Worm (Caenorhabditis elegans) whole organism, late embryonic: Measurements from ENCODE around the gene F49E11.2.

ENCODE experiments used
- nhr-11 ChIP-seq: fragments of 150-350 bp; optimal IDR thresholded peaks from 2 replicates; lab custom pipeline; 2014; ENCODE audit warnings: missing biosample characterization, missing genetic modification characterization
- pha-2 ChIP-seq: sonication (generic microtip); optimal IDR thresholded peaks from 2 replicates; lab custom pipeline; 2017; ENCODE audit warnings: mild to moderate bottlenecking, missing genetic modification characterization, missing compliant biosample characterization
- pros-1 ChIP-seq: fragments of 150-350 bp; optimal IDR thresholded peaks from 2 replicates; lab custom pipeline; 2014; ENCODE audit warnings: missing biosample characterization, missing genetic modification reagents, missing genetic modification characterization
- tbx-7 ChIP-seq: sonication (generic microtip); optimal IDR thresholded peaks from 2 replicates; lab custom pipeline; 2016; ENCODE audit warnings: missing genotype, missing genetic modification characterization, missing compliant biosample characterization

DNA sequence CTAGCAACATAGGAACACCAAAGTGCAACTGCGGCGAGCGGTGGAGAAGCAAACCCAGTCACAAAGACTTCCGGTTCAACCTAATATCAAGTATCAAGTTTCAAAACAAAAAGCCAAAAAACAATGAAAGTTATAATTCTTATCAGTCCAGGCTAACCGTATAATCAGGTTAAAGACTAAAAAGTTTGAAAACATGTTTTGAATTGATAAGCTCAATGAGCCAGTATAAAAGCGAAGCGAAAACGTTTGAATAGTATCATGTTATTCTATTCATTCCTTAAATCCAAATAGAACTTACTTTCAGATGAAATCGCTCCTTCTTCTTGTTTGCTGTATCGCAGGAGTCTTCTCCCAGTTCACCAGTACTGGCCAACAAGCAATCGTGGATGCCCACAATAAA, 12.3 kb upstream of the F49E11.2 start, which contains the start of gene scl-11:
- no peak for TF ChIP-seq pha-2 (tag; lab: Kevin White, UChicago)
- TF ChIP-seq nhr-11 (tag; lab: Kevin White, UChicago): no peak
- no peak for TF ChIP-seq tbx-7 (tag; lab: Kevin White, UChicago)
- no peak for TF ChIP-seq pros-1
